Worm (Caenorhabditis elegans): ENCODE measurements around the gene Y116A8C.40.

- no peak for TF ChIP-seq F57C9.4 (tag; optimal IDR thresholded peaks at IDR 0.05)
- TF ChIP-seq sdz-38 (tag; optimal IDR thresholded peaks at IDR 0.05), result no peak
- TF ChIP-seq ztf-28 (GFP tag; IDR thresholded peaks at IDR 0.05), result no peak
- TF ChIP-seq hmg-1.2 (GFP tag; IDR thresholded peaks at IDR 0.05), result no peak
- no peak for TF ChIP-seq Y56A3A.18 (GFP tag; IDR thresholded peaks at IDR 0.05)
- no peak for TF ChIP-seq unc-62 (GFP tag; optimal IDR thresholded peaks at IDR 0.05)
Measured at ce11 chrIV:17116821-17117220, 34.0 kb downstream of the Y116A8C.40 start.

Data from whole organism, young adult.